Worm (Caenorhabditis elegans) whole organism, L4 larva: Measurements from ENCODE around the gene C18H7.11.

ENCODE experiments used
- F44E2.7 ChIP-seq: fragments of 200-800 bp; sonication (Bioruptor generic); IDR thresholded peaks from 2 replicates; pipeline ENCODE4 v2.1.2; 2022; ENCODE audit warnings: missing genetic modification characterization, missing compliant biosample characterization
- Y5F2A.4 ChIP-seq: fragments of 200-800 bp; sonication (Bioruptor generic); optimal IDR thresholded peaks from 2 replicates; lab custom pipeline; 2018; ENCODE audit warnings: mild to moderate bottlenecking, missing genetic modification characterization, missing compliant biosample characterization
- ZK337.2 ChIP-seq: fragments of 200-800 bp; sonication (Bioruptor generic); IDR thresholded peaks from 2 replicates; pipeline ENCODE4 v1.3.6; 2022; ENCODE audit warnings: missing genetic modification reagents, missing genetic modification characterization, missing compliant biosample characterization
- aly-2 ChIP-seq: sonication (generic microtip); optimal IDR thresholded peaks from 2 replicates; lab custom pipeline; 2018; ENCODE audit warnings: missing biosample characterization, missing genetic modification characterization
- ama-1 ChIP-seq: fragments of 150-350 bp; optimal IDR thresholded peaks from 2 replicates; lab custom pipeline; 2014; ENCODE audit warnings: inconsistent platforms, mixed read lengths
- jun-1 ChIP-seq: fragments of 150-350 bp; optimal IDR thresholded peaks from 2 replicates; lab custom pipeline; 2014; ENCODE audit warnings: missing biosample characterization, missing genetic modification reagents, missing genetic modification characterization
- lsy-2 ChIP-seq, 2 experiments: fragments of 150-350 bp in 1 of 2; sonication (generic microtip) in 1 of 2; optimal IDR thresholded peaks; 2 replicates each; lab custom pipeline; 2014 to 2017; ENCODE audit warnings: missing biosample characterization in 2 of 2, missing genetic modification characterization in 2 of 2
- mdl-1 ChIP-seq, 2 experiments: fragments of 150-350 bp in 1 of 2; sonication (generic microtip) in 1 of 2; optimal IDR thresholded peaks; 2 replicates each; lab custom pipeline; 2014 to 2017; ENCODE audit warnings: missing biosample characterization in 2 of 2, missing genetic modification characterization in 2 of 2
- nhr-11 ChIP-seq: fragments of 150-350 bp; optimal IDR thresholded peaks from 2 replicates; lab custom pipeline; 2014; ENCODE audit warnings: missing biosample characterization, missing genetic modification characterization
- nhr-42 ChIP-seq: fragments of 200-800 bp; sonication (Bioruptor generic); IDR thresholded peaks from 2 replicates; pipeline ENCODE4 v1.3.6; 2022; ENCODE audit warnings: missing genetic modification characterization, missing compliant biosample characterization
- pqm-1 ChIP-seq: sonication (generic microtip); optimal IDR thresholded peaks from 2 replicates; lab custom pipeline; 2017; ENCODE audit warnings: missing biosample characterization, missing genetic modification characterization
- unc-62 ChIP-seq, 3 experiments: fragments of 150-350 bp in 1 of 3; sonication (generic microtip); optimal IDR thresholded peaks in 2 of 3; peaks in 1 of 3; 1 replicate in 1 of 3; 2 replicates in 2 of 3; lab custom pipeline; 2014 to 2017; ENCODE audit warnings: missing biosample characterization in 3 of 3, missing genetic modification characterization in 3 of 3, missing genetic modification reagents in 3 of 3, missing genotype in 1 of 3
- vab-7 ChIP-seq: fragments of 200-800 bp; sonication (Bioruptor generic); IDR thresholded peaks from 2 replicates; pipeline ENCODE4 v1.3.6; 2022; ENCODE audit warnings: missing genetic modification reagents, missing genetic modification characterization, missing compliant biosample characterization
- zag-1 ChIP-seq: fragments of 150-350 bp; optimal IDR thresholded peaks from 2 replicates; lab custom pipeline; 2014; ENCODE audit warnings: missing biosample characterization, missing genetic modification characterization

DNA sequence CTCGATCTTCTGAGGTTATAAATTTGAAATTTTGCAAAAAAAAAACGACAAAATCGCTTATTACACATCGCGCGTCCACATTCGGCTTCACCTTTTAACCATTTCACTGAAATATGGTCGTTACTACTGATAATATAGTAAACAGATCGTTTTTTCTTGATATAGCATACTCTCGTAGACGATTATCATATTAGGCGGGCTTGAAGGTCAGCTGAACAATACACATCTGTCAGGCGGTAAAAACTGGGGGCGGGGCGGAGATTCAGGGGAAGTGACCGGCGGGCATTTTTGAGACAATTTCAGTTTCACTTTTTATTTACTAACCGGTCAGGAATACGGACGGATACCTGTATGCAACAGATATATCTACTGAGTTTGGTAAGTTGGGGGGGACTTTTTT lies 18.5 kb downstream of the C18H7.11 start, which contains the start of gene C18H7.1:
- no peak for TF ChIP-seq ZK337.2 (GFP tag; lab: Robert Waterston, UW)
- no peak for TF ChIP-seq ama-1 (lab: Kevin White, UChicago)
- no peak for TF ChIP-seq lsy-2 (tag; optimal IDR thresholded peaks at IDR 0.05; lab: Kevin White, UChicago)
- TF ChIP-seq zag-1 = no peak
- no peak for TF ChIP-seq F44E2.7 (GFP tag; lab: Robert Waterston, UW)
- TF ChIP-seq Y5F2A.4 = no peak
- no peak for TF ChIP-seq unc-62 (GFP tag; optimal IDR thresholded peaks at IDR 0.05 in 1 of 2; lab: Kevin White, UChicago)
- TF ChIP-seq unc-62 (tag; optimal IDR thresholded peaks at IDR 0.05; lab: Kevin White, UChicago) = no peak
- TF ChIP-seq jun-1 (tag; lab: Kevin White, UChicago) = no peak
- no peak for TF ChIP-seq nhr-11
- TF ChIP-seq mdl-1 (tag; optimal IDR thresholded peaks at IDR 0.05; lab: Kevin White, UChicago) = no peak
- no peak for TF ChIP-seq nhr-42
- no peak for TF ChIP-seq pqm-1
- TF ChIP-seq aly-2 = no peak
- TF ChIP-seq vab-7 (GFP tag; lab: Robert Waterston, UW) = no peak
